Fruit fly (Drosophila melanogaster): ENCODE measurements around the gene Coq8.

The Coq8 gene

DNA sequence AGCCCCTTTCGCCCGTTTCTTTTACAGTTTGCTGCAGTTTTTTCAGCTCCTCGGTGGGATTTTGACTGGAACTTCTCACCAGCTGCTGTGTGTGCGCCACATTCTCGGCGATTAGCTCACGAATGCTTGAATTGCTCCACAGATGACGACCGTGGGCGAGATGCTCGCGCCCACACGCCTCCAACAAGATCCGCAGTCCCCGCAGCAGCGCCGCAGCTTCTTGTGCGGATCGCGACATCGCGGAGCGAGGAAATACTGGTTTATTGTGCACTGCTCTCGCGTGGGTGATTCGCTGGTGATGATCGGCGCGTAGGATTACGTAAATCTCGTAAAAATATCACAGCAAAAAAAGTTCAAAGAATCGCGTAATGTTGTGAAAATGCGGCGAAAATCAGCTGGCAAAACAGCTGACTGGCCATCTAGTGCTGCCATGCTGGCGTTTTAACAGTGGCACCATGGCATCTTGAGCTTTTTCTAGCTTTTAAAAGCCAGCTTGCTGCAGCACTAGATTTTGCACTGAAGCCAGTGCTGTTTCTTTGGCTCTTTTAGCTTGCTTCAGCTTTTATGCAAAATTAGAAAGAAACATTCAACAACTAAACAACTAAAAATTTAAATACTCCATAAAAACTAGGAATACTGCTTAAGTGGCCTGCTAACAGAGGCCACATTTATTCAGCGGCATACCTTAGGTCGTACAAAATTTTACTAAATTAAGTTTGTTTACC lies at the start of gene Coq8 (continued):
- TF ChIP-seq Atf-2 (GFP tag; optimal IDR thresholded peaks at IDR 0.05): no peak
- no peak for TF ChIP-seq so (GFP tag; IDR thresholded peaks at IDR 0.05)
- no peak for TF ChIP-seq Mes4 (GFP tag; optimal IDR thresholded peaks at IDR 0.05)
- TF ChIP-seq Vsx1 (GFP tag; optimal IDR thresholded peaks at IDR 0.05): no peak
- no peak for TF ChIP-seq TFAM (GFP tag; optimal IDR thresholded peaks at IDR 0.05)
- no peak for TF ChIP-seq Tbp (GFP tag; optimal IDR thresholded peaks at IDR 0.05)
- no peak for TF ChIP-seq yki (optimal IDR thresholded peaks at IDR 0.05)
- no peak for TF ChIP-seq sima (GFP tag; optimal IDR thresholded peaks at IDR 0.05)
- no peak for TF ChIP-seq CG2199 (GFP tag; IDR thresholded peaks at IDR 0.05)
- TF ChIP-seq fd3F (GFP tag; optimal IDR thresholded peaks at IDR 0.05): no peak
- TF ChIP-seq ro (GFP tag; IDR thresholded peaks at IDR 0.05): no peak
- TF ChIP-seq grau (tag; optimal IDR thresholded peaks at IDR 0.05): no peak
- no peak for TF ChIP-seq prd (optimal IDR thresholded peaks at IDR 0.05)
- no peak for TF ChIP-seq prd (GFP tag; IDR thresholded peaks at IDR 0.05)
- TF ChIP-seq bigmax (GFP tag; optimal IDR thresholded peaks at IDR 0.05): no peak
- TF ChIP-seq crol (GFP tag; IDR thresholded peaks at IDR 0.05): peak; percentile 43; the same call in 1 of the 2 replicates
- TF ChIP-seq Drgx (GFP tag; IDR thresholded peaks at IDR 0.05): no peak
- TF ChIP-seq CG3407 (GFP tag; optimal IDR thresholded peaks at IDR 0.05): no peak
- no peak for TF ChIP-seq CG10267 (tag; optimal IDR thresholded peaks at IDR 0.05)
- no peak for TF ChIP-seq emc (GFP tag; optimal IDR thresholded peaks at IDR 0.05)
- no peak for TF ChIP-seq Hmr (GFP tag; optimal IDR thresholded peaks at IDR 0.05)
- TF ChIP-seq chm (GFP tag; IDR thresholded peaks at IDR 0.05): no peak
- TF ChIP-seq dmrt11E (tag; optimal IDR thresholded peaks at IDR 0.05): no peak
- TF ChIP-seq CG9817 (tag; optimal IDR thresholded peaks at IDR 0.05): no peak
- TF ChIP-seq Lpt (GFP tag; optimal IDR thresholded peaks at IDR 0.05): no peak
- TF ChIP-seq NC2α (GFP tag; optimal IDR thresholded peaks at IDR 0.05): no peak
- no peak for TF ChIP-seq abd-A (tag; optimal IDR thresholded peaks at IDR 0.05)
- TF ChIP-seq slp2 (GFP tag; optimal IDR thresholded peaks at IDR 0.05): no peak
- no peak for TF ChIP-seq Adf1 (GFP tag; IDR thresholded peaks at IDR 0.05)
- TF ChIP-seq CG8924 (tag; optimal IDR thresholded peaks at IDR 0.05): no peak
- TF ChIP-seq CG8359 (GFP tag; optimal IDR thresholded peaks at IDR 0.05; ENCODE audit: borderline replicate concordance): no peak
- no peak for TF ChIP-seq Jarid2 (GFP tag; optimal IDR thresholded peaks at IDR 0.05)
- no peak for TF ChIP-seq Lhr (GFP tag; optimal IDR thresholded peaks at IDR 0.05)
- no peak for TF ChIP-seq unc-4 (GFP tag; IDR thresholded peaks at IDR 0.05; ENCODE audit: partially characterized antibody)
- TF ChIP-seq CG18476 (GFP tag; optimal IDR thresholded peaks at IDR 0.05): no peak
- no peak for TF ChIP-seq ranshi (GFP tag; IDR thresholded peaks at IDR 0.05)
- no peak for TF ChIP-seq CG2120 (GFP tag; optimal IDR thresholded peaks at IDR 0.05)
- no peak for TF ChIP-seq Hr39 (optimal IDR thresholded peaks at IDR 0.05)
- TF ChIP-seq CG7963 (GFP tag; IDR thresholded peaks at IDR 0.05; ENCODE audit: partially characterized antibody): no peak
- no peak for TF ChIP-seq CG8290 (GFP tag; optimal IDR thresholded peaks at IDR 0.05)
- peak in 1 of 2 experiments; percentile 26 for TF ChIP-seq CG8290 (tag; optimal IDR thresholded peaks at IDR 0.05)
- no peak for TF ChIP-seq CG31441 (GFP tag; IDR thresholded peaks at IDR 0.05)
- TF ChIP-seq fd102C (GFP tag; optimal IDR thresholded peaks at IDR 0.05): no peak
- no peak for TF ChIP-seq HmgD (GFP tag; optimal IDR thresholded peaks at IDR 0.05)
- TF ChIP-seq mirr (GFP tag; optimal IDR thresholded peaks at IDR 0.05): no peak
- TF ChIP-seq trem (tag; optimal IDR thresholded peaks at IDR 0.05): no peak
- TF ChIP-seq CG13287 (GFP tag; IDR thresholded peaks at IDR 0.05; ENCODE audit: partially characterized antibody): peak; percentile 38; the same call in 1 of the 2 replicates
- no peak for TF ChIP-seq Nf-YC (tag; optimal IDR thresholded peaks at IDR 0.05)
- peak; percentile 100 for TF ChIP-seq sr (GFP tag; IDR thresholded peaks at IDR 0.05)
- no peak for TF ChIP-seq Max (GFP tag; optimal IDR thresholded peaks at IDR 0.05)
- TF ChIP-seq CG30431 (GFP tag; optimal IDR thresholded peaks at IDR 0.05): no peak
- no peak for TF ChIP-seq NK7.1 (GFP tag; optimal IDR thresholded peaks at IDR 0.05)

All from whole organism, embryonic.